Worm (Caenorhabditis elegans): ENCODE data around the gene egl-44.

ce11 chrII:5962343-5962742 lies 33.7 kb downstream of the egl-44 start:
- no peak for TF ChIP-seq ets-7 (tag; optimal IDR thresholded peaks at IDR 0.05)
- no peak for TF ChIP-seq sea-1 (GFP tag; conservative IDR thresholded peaks at IDR 0.05)
- TF ChIP-seq ceh-36 (tag; optimal IDR thresholded peaks at IDR 0.05): no peak
- no peak for TF ChIP-seq ceh-13 (GFP tag; optimal IDR thresholded peaks at IDR 0.05)
- TF ChIP-seq ama-1 (optimal IDR thresholded peaks at IDR 0.05): no peak
- TF ChIP-seq tbx-11 (GFP tag; IDR thresholded peaks at IDR 0.05): no peak
- TF ChIP-seq flt-1 (GFP tag; IDR thresholded peaks at IDR 0.05): no peak
- no peak for TF ChIP-seq B0310.2 (tag; optimal IDR thresholded peaks at IDR 0.05)
- TF ChIP-seq pes-1 (GFP tag; IDR thresholded peaks at IDR 0.05): no peak
- no peak for TF ChIP-seq hmbx-1 (tag; optimal IDR thresholded peaks at IDR 0.05)
